Fruit fly (Drosophila melanogaster): Measurements from ENCODE around the gene ash1.

ash1 gene

dm6 chr3L:19584369-19584915 lies 14.1 kb downstream of the ash1 start, which contains the start of gene Shal:
Gene Shal (minus strand): TSS chr3L:19584568.
- TF ChIP-seq cyc (GFP tag; optimal IDR thresholded peaks at IDR 0.05) (no peak), Blimp-1 (GFP tag; optimal IDR thresholded peaks at IDR 0.05) (no peak), Sox102F (GFP tag; optimal IDR thresholded peaks at IDR 0.05) (no peak), CG1621 (tag; optimal IDR thresholded peaks at IDR 0.05) (no peak), CG8119 (GFP tag; IDR thresholded peaks at IDR 0.05) (no peak), CG3919 (GFP tag; optimal IDR thresholded peaks at IDR 0.05) (no peak)

- TF ChIP-seq Eip78C (GFP tag) (peak; percentile 6), CG6808 (GFP tag; optimal IDR thresholded peaks at IDR 0.05) (no peak)
Observed at dm6 chr3L:19580709-19581227, 17.8 kb downstream of the ash1 start.

dm6 chr3L:19579346-19579745 lies 19.2 kb downstream of the ash1 start:
- TF ChIP-seq Smox (GFP tag; optimal IDR thresholded peaks at IDR 0.05) (no peak), CG16779 (tag; optimal IDR thresholded peaks at IDR 0.05) (no peak), Gug (GFP tag; IDR thresholded peaks at IDR 0.05) (no peak)

dm6 chr3L:19575650-19576049 lies 22.9 kb downstream of the ash1 start:
- TF ChIP-seq eg (GFP tag; IDR thresholded peaks at IDR 0.05) = no peak
- TF ChIP-seq CG11762 (GFP tag; optimal IDR thresholded peaks at IDR 0.05; ENCODE audit: insufficient read depth) = no peak
- no peak for TF ChIP-seq CG32006 (GFP tag; optimal IDR thresholded peaks at IDR 0.05)
- TF ChIP-seq CG4318 (GFP tag; optimal IDR thresholded peaks at IDR 0.05) = no peak
- TF ChIP-seq Eip75B (GFP tag; optimal IDR thresholded peaks at IDR 0.05) = no peak
- TF ChIP-seq CG3032 (tag; optimal IDR thresholded peaks at IDR 0.05) = no peak
- TF ChIP-seq Met (GFP tag; optimal IDR thresholded peaks at IDR 0.05) = peak; percentile 50
- no peak for TF ChIP-seq CG34406 (GFP tag; optimal IDR thresholded peaks at IDR 0.05)
- no peak for TF ChIP-seq topi (GFP tag; optimal IDR thresholded peaks at IDR 0.05)
- peak; percentile 64 for TF ChIP-seq vri (GFP tag; optimal IDR thresholded peaks at IDR 0.05)
- no peak for TF ChIP-seq fd59A (GFP tag; optimal IDR thresholded peaks at IDR 0.05)
- no peak for TF ChIP-seq salr (GFP tag; optimal IDR thresholded peaks at IDR 0.05)
- TF ChIP-seq dsx (GFP tag; optimal IDR thresholded peaks at IDR 0.05; ENCODE audit: poor library complexity, severe bottlenecking) = no peak
- TF ChIP-seq Ets96B (tag; optimal IDR thresholded peaks at IDR 0.05) = no peak
- no peak for TF ChIP-seq Hr4 (GFP tag; optimal IDR thresholded peaks at IDR 0.05)
- TF ChIP-seq Sox102F (GFP tag; optimal IDR thresholded peaks at IDR 0.05) = peak; percentile 30
- no peak for TF ChIP-seq CG6808 (GFP tag; optimal IDR thresholded peaks at IDR 0.05)
- no peak for TF ChIP-seq Eip93F (GFP tag; optimal IDR thresholded peaks at IDR 0.05)
- TF ChIP-seq CG11902 (GFP tag; optimal IDR thresholded peaks at IDR 0.05) = no peak
- TF ChIP-seq CG15336 (GFP tag; IDR thresholded peaks at IDR 0.05) = no peak
- no peak for TF ChIP-seq Sox15 (GFP tag; optimal IDR thresholded peaks at IDR 0.05)
- TF ChIP-seq lz (GFP tag; optimal IDR thresholded peaks at IDR 0.05) = no peak
- peak; percentile 14 for TF ChIP-seq Smox (GFP tag; optimal IDR thresholded peaks at IDR 0.05)
- TF ChIP-seq net (GFP tag; optimal IDR thresholded peaks at IDR 0.05) = no peak
- TF ChIP-seq achi (GFP tag; optimal IDR thresholded peaks at IDR 0.05) = peak; percentile 17
- no peak for TF ChIP-seq Lpt (GFP tag; optimal IDR thresholded peaks at IDR 0.05)
- TF ChIP-seq Gug (GFP tag; IDR thresholded peaks at IDR 0.05) = no peak
- TF ChIP-seq CG6276 (GFP tag; optimal IDR thresholded peaks at IDR 0.05) = no peak
- peak; percentile 20 for TF ChIP-seq Eip78C (GFP tag)
- TF ChIP-seq svp (GFP tag) = peak; percentile 25
- TF ChIP-seq esn (GFP tag; optimal IDR thresholded peaks at IDR 0.05) = peak; percentile 44
- peak; percentile 7 for TF ChIP-seq CG7368 (GFP tag; optimal IDR thresholded peaks at IDR 0.05)
- TF ChIP-seq CG6792 (GFP tag; optimal IDR thresholded peaks at IDR 0.05) = peak; percentile 14
- TF ChIP-seq fkh (GFP tag; optimal IDR thresholded peaks at IDR 0.05) = peak; percentile 94
- TF ChIP-seq Sox14 (GFP tag; optimal IDR thresholded peaks at IDR 0.05) = no peak
- no peak for TF ChIP-seq OdsH (GFP tag; optimal IDR thresholded peaks at IDR 0.05)
- TF ChIP-seq CG31627 (GFP tag; optimal IDR thresholded peaks at IDR 0.05) = peak; percentile 3
- TF ChIP-seq Hr38 (GFP tag; optimal IDR thresholded peaks at IDR 0.05) = no peak
- TF ChIP-seq Ets21C (GFP tag; optimal IDR thresholded peaks at IDR 0.05) = no peak
- TF ChIP-seq CG8632 (GFP tag; optimal IDR thresholded peaks at IDR 0.05) = peak; percentile 29
